Worm (Caenorhabditis elegans): Measurements from ENCODE around the gene best-17.

ce11 chrIII:576555-576954 lies 32.9 kb downstream of the best-17 start:
- TF ChIP-seq attf-4 (tag; optimal IDR thresholded peaks at IDR 0.05) = no peak
- no peak for TF ChIP-seq ZK546.5 (tag; optimal IDR thresholded peaks at IDR 0.05)
- no peak for TF ChIP-seq unc-39 (tag; optimal IDR thresholded peaks at IDR 0.05)
- no peak for TF ChIP-seq nhr-237 (tag; optimal IDR thresholded peaks at IDR 0.05)
- TF ChIP-seq dve-1 (tag; optimal IDR thresholded peaks at IDR 0.05; ENCODE audit: insufficient read depth) = no peak
- no peak for TF ChIP-seq dpl-1 (GFP tag; optimal IDR thresholded peaks at IDR 0.05)
- no peak for TF ChIP-seq lin-15B (tag; optimal IDR thresholded peaks at IDR 0.05)
- no peak for TF ChIP-seq D1046.2 (GFP tag; IDR thresholded peaks at IDR 0.05)
- no peak for TF ChIP-seq snpc-4 (tag; optimal IDR thresholded peaks at IDR 0.05)
- no peak for TF ChIP-seq zag-1 (tag; optimal IDR thresholded peaks at IDR 0.05)
